Worm (Caenorhabditis elegans): Measurements from ENCODE around the gene sap-49.

- TF ChIP-seq fos-1 (tag; optimal IDR thresholded peaks at IDR 0.05): no peak
- TF ChIP-seq ceh-28 (tag; optimal IDR thresholded peaks at IDR 0.05): no peak
- no peak for TF ChIP-seq snpc-4 (tag; optimal IDR thresholded peaks at IDR 0.05)
- no peak for TF ChIP-seq zag-1 (tag; optimal IDR thresholded peaks at IDR 0.05)
- TF ChIP-seq nhr-77 (tag; optimal IDR thresholded peaks at IDR 0.05): no peak
- no peak for TF ChIP-seq lin-39 (tag; optimal IDR thresholded peaks at IDR 0.05)
- no peak for TF ChIP-seq aly-2 (tag; optimal IDR thresholded peaks at IDR 0.05)
- no peak for TF ChIP-seq elt-2 (tag; optimal IDR thresholded peaks at IDR 0.05)
- no peak for TF ChIP-seq tbx-2 (tag; optimal IDR thresholded peaks at IDR 0.05)
- no peak for TF ChIP-seq unc-39 (tag; optimal IDR thresholded peaks at IDR 0.05)
- peak; percentile 72 for TF ChIP-seq ama-1 (optimal IDR thresholded peaks at IDR 0.05)
Measured at ce11 chrII:8015483-8015938, 20.1 kb downstream of the sap-49 start.

All from whole organism, L3 larva.